Worm (Caenorhabditis elegans): ENCODE data around the gene C46F11.4.

ce11 chrIII:3694572-3694971 lies 30.5 kb upstream of the C46F11.4 start, which contains the start of gene npr-15:
- no peak for TF ChIP-seq egl-27 (tag; optimal IDR thresholded peaks at IDR 0.05)
- TF ChIP-seq snpc-4 (tag; optimal IDR thresholded peaks at IDR 0.05): no peak
- no peak for TF ChIP-seq zip-2 (tag; optimal IDR thresholded peaks at IDR 0.05)
- no peak for TF ChIP-seq ztf-11 (tag; optimal IDR thresholded peaks at IDR 0.05)
- no peak for TF ChIP-seq dmd-8 (GFP tag; IDR thresholded peaks at IDR 0.05)
- TF ChIP-seq unc-39 (tag; optimal IDR thresholded peaks at IDR 0.05): no peak
- TF ChIP-seq daf-16 (GFP tag; optimal IDR thresholded peaks at IDR 0.05): no peak
- TF ChIP-seq daf-16 (tag; optimal IDR thresholded peaks at IDR 0.05): no peak
- no peak for TF ChIP-seq ama-1 (optimal IDR thresholded peaks at IDR 0.05)
- no peak for TF ChIP-seq lir-3 (tag; optimal IDR thresholded peaks at IDR 0.05)
- no peak for TF ChIP-seq nhr-102 (tag; optimal IDR thresholded peaks at IDR 0.05)
- TF ChIP-seq ceh-82 (tag; optimal IDR thresholded peaks at IDR 0.05): no peak
- no peak for TF ChIP-seq daf-8 (GFP tag; IDR thresholded peaks at IDR 0.05)
- TF ChIP-seq aly-2 (tag; optimal IDR thresholded peaks at IDR 0.05): no peak
